Fruit fly (Drosophila melanogaster) whole organism, prepupa: ENCODE measurements around the gene PGAP5.
A peak's percentile ranks its signal among the peaks of the same experiment; 100 is the strongest.

ENCODE experiments used
- Blimp-1 ChIP-seq: fragments of 200-800 bp; sonication (Bioruptor generic); optimal IDR thresholded peaks from 3 replicates; lab custom pipeline; 2017; ENCODE audit warnings: missing biosample characterization, missing genetic modification characterization, mild to moderate bottlenecking, moderate library complexity, missing genetic modification reagents
- CG10669 ChIP-seq: fragments of 200-800 bp; sonication (Bioruptor generic); optimal IDR thresholded peaks from 3 replicates; lab custom pipeline; 2018; ENCODE audit warnings: missing biosample characterization, mild to moderate bottlenecking, missing genetic modification characterization, moderate library complexity
- CG11294 ChIP-seq: fragments of 200-800 bp; sonication (Bioruptor generic); IDR thresholded peaks from 2 replicates; pipeline ENCODE4 v1.3.6; 2022; ENCODE audit warnings: missing biosample characterization, missing genetic modification characterization
- CG11762 ChIP-seq: fragments of 200-800 bp; sonication (Bioruptor generic); optimal IDR thresholded peaks from 3 replicates; lab custom pipeline; 2016; ENCODE audit warnings: missing biosample characterization, missing genetic modification characterization; ENCODE audit not compliant: insufficient read depth
- CG1621 ChIP-seq: fragments of 200-800 bp; sonication (Bioruptor generic); optimal IDR thresholded peaks from 3 replicates; lab custom pipeline; 2018; ENCODE audit warnings: missing biosample characterization, mild to moderate bottlenecking, missing genetic modification characterization
- CG16779 ChIP-seq: fragments of 200-800 bp; sonication (Bioruptor generic); optimal IDR thresholded peaks from 3 replicates; lab custom pipeline; 2017; ENCODE audit warnings: missing biosample characterization, mild to moderate bottlenecking, missing genetic modification characterization
- CG3032 ChIP-seq: fragments of 200-800 bp; optimal IDR thresholded peaks from 2 replicates; lab custom pipeline; 2019; ENCODE audit warnings: missing biosample characterization, mild to moderate bottlenecking, missing genetic modification characterization, moderate library complexity
- CG31627 ChIP-seq: fragments of 200-800 bp; sonication (Bioruptor generic); optimal IDR thresholded peaks from 3 replicates; lab custom pipeline; 2016; ENCODE audit warnings: missing biosample characterization, missing genetic modification characterization
- CG32006 ChIP-seq: fragments of 200-800 bp; sonication (Bioruptor generic); optimal IDR thresholded peaks from 3 replicates; lab custom pipeline; 2017; ENCODE audit warnings: missing biosample characterization, mild to moderate bottlenecking, missing genetic modification characterization
- CG34406 ChIP-seq: fragments of 200-800 bp; sonication (Bioruptor generic); optimal IDR thresholded peaks from 3 replicates; lab custom pipeline; 2016; ENCODE audit warnings: missing biosample characterization, missing genetic modification characterization
- CG4318 ChIP-seq: fragments of 200-800 bp; sonication (Bioruptor generic); optimal IDR thresholded peaks from 3 replicates; lab custom pipeline; 2017; ENCODE audit warnings: missing biosample characterization, mild to moderate bottlenecking, missing genetic modification characterization
- CG6163 ChIP-seq: fragments of 200-800 bp; sonication (Bioruptor generic); IDR thresholded peaks from 3 replicates; pipeline ENCODE4 v1.3.6; 2022; ENCODE audit warnings: missing biosample characterization, missing genetic modification characterization
- CG6276 ChIP-seq: fragments of 200-800 bp; sonication (Bioruptor generic); optimal IDR thresholded peaks from 2 replicates; lab custom pipeline; 2017; ENCODE audit warnings: missing biosample characterization, mild to moderate bottlenecking, missing genetic modification characterization
- CG6808 ChIP-seq: fragments of 200-800 bp; sonication (Bioruptor generic); optimal IDR thresholded peaks from 3 replicates; lab custom pipeline; 2017; ENCODE audit warnings: missing biosample characterization, missing genetic modification characterization, mild to moderate bottlenecking, moderate library complexity, missing genetic modification reagents
- CG6854 ChIP-seq: fragments of 200-800 bp; sonication (Bioruptor generic); optimal IDR thresholded peaks from 2 replicates; lab custom pipeline; 2017; ENCODE audit warnings: missing biosample characterization, mild to moderate bottlenecking, missing genetic modification characterization
- CG8119 ChIP-seq: fragments of 200-800 bp; sonication (Bioruptor generic); IDR thresholded peaks from 3 replicates; pipeline ENCODE4 v1.3.6; 2022; ENCODE audit warnings: missing biosample characterization, missing genetic modification characterization
- CG8319 ChIP-seq: fragments of 200-800 bp; sonication (Bioruptor generic); optimal IDR thresholded peaks from 3 replicates; lab custom pipeline; 2016; ENCODE audit warnings: missing biosample characterization, missing genetic modification characterization
- CG8632 ChIP-seq: fragments of 200-800 bp; sonication (Bioruptor generic); optimal IDR thresholded peaks from 3 replicates; lab custom pipeline; 2016; ENCODE audit warnings: missing biosample characterization, missing genetic modification characterization
- CG9139 ChIP-seq: fragments of 200-800 bp; sonication (Bioruptor generic); optimal IDR thresholded peaks from 3 replicates; lab custom pipeline; 2017; ENCODE audit warnings: missing biosample characterization, mild to moderate bottlenecking, missing genetic modification characterization
- Eip75B ChIP-seq: fragments of 200-800 bp; sonication (Bioruptor generic); optimal IDR thresholded peaks from 3 replicates; lab custom pipeline; 2016; ENCODE audit warnings: missing biosample characterization, missing genetic modification characterization
- Eip78C ChIP-seq: fragments of 200-800 bp; sonication (Bioruptor generic); peaks from one replicate; lab custom pipeline; 2016; ENCODE audit warnings: missing biosample characterization, missing genetic modification characterization
- Eip93F ChIP-seq: fragments of 200-800 bp; sonication (Bioruptor generic); optimal IDR thresholded peaks from 2 replicates; lab custom pipeline; 2016; ENCODE audit warnings: missing biosample characterization, mild to moderate bottlenecking, missing genetic modification characterization
- Ets21C ChIP-seq: fragments of 200-800 bp; sonication (Bioruptor generic); optimal IDR thresholded peaks from 3 replicates; lab custom pipeline; 2016; ENCODE audit warnings: missing biosample characterization, missing genetic modification characterization
- Gug ChIP-seq: fragments of 200-800 bp; sonication (Bioruptor generic); IDR thresholded peaks from 2 replicates; pipeline ENCODE4 v1.3.6; 2022; ENCODE audit warnings: missing biosample characterization, missing genetic modification characterization
- Hr38 ChIP-seq: sonication (Bioruptor generic); optimal IDR thresholded peaks from 2 replicates; lab custom pipeline; 2016; ENCODE audit warnings: missing biosample characterization, missing genetic modification characterization
- Hr39 ChIP-seq: fragments of 200-800 bp; sonication (Bioruptor generic); optimal IDR thresholded peaks from 2 replicates; lab custom pipeline; 2016; ENCODE audit warnings: missing biosample characterization, missing genetic modification characterization
- Hr4 ChIP-seq: fragments of 200-800 bp; sonication (Bioruptor generic); optimal IDR thresholded peaks from 3 replicates; lab custom pipeline; 2016; ENCODE audit warnings: missing biosample characterization, missing genetic modification characterization
- Lpt ChIP-seq: fragments of 200-800 bp; sonication (Bioruptor generic); optimal IDR thresholded peaks from 3 replicates; lab custom pipeline; 2016; ENCODE audit warnings: missing biosample characterization, missing genetic modification characterization
- Met ChIP-seq: fragments of 200-800 bp; sonication (Bioruptor generic); optimal IDR thresholded peaks from 3 replicates; lab custom pipeline; 2016; ENCODE audit warnings: missing biosample characterization, missing genetic modification characterization
- Smox ChIP-seq: fragments of 200-800 bp; sonication (Bioruptor generic); optimal IDR thresholded peaks from 3 replicates; lab custom pipeline; 2016; ENCODE audit warnings: missing biosample characterization, missing genetic modification characterization
- Sox14 ChIP-seq: fragments of 200-800 bp; sonication (Bioruptor generic); optimal IDR thresholded peaks from 3 replicates; lab custom pipeline; 2016; ENCODE audit warnings: missing biosample characterization, missing genetic modification characterization
- Sox15 ChIP-seq: fragments of 200-800 bp; sonication (Bioruptor generic); optimal IDR thresholded peaks from 3 replicates; lab custom pipeline; 2016; ENCODE audit warnings: missing biosample characterization, missing genetic modification characterization
- acj6 ChIP-seq: fragments of 200-800 bp; sonication (Bioruptor generic); optimal IDR thresholded peaks from 3 replicates; lab custom pipeline; 2016; ENCODE audit warnings: missing biosample characterization, missing genetic modification characterization
- dac ChIP-seq: fragments of 200-800 bp; sonication (Bioruptor generic); optimal IDR thresholded peaks from 2 replicates; lab custom pipeline; 2017; ENCODE audit warnings: missing biosample characterization, mild to moderate bottlenecking, missing genetic modification characterization
- dsx ChIP-seq: fragments of 200-800 bp; optimal IDR thresholded peaks from 3 replicates; lab custom pipeline; 2019; ENCODE audit warnings: missing biosample characterization, mild to moderate bottlenecking, missing genetic modification characterization, moderate library complexity; ENCODE audit not compliant: poor library complexity, severe bottlenecking
- eg ChIP-seq: fragments of 200-800 bp; sonication (Bioruptor generic); IDR thresholded peaks from 3 replicates; pipeline ENCODE4 v1.3.6; 2022; ENCODE audit warnings: missing biosample characterization, missing genetic modification characterization
- fd59A ChIP-seq: fragments of 200-800 bp; sonication (Bioruptor generic); optimal IDR thresholded peaks from 2 replicates; lab custom pipeline; 2017; ENCODE audit warnings: missing biosample characterization, mild to moderate bottlenecking, missing genetic modification characterization, missing genetic modification reagents
- fkh ChIP-seq: fragments of 200-800 bp; sonication (Bioruptor generic); optimal IDR thresholded peaks from 3 replicates; lab custom pipeline; 2017; ENCODE audit warnings: missing biosample characterization, mild to moderate bottlenecking, missing genetic modification characterization, moderate library complexity
- lz ChIP-seq: fragments of 200-800 bp; sonication (Bioruptor generic); optimal IDR thresholded peaks from 3 replicates; lab custom pipeline; 2016; ENCODE audit warnings: missing biosample characterization, missing genetic modification characterization
- net ChIP-seq: fragments of 200-800 bp; sonication (Bioruptor generic); optimal IDR thresholded peaks from 3 replicates; lab custom pipeline; 2016; ENCODE audit warnings: missing biosample characterization, missing genetic modification characterization
- pdm3 ChIP-seq: fragments of 200-800 bp; sonication (Bioruptor generic); optimal IDR thresholded peaks from 3 replicates; lab custom pipeline; 2016; ENCODE audit warnings: missing biosample characterization, missing genetic modification characterization
- salr ChIP-seq, 2 experiments: fragments of 200-800 bp; sonication (Bioruptor generic); optimal IDR thresholded peaks; 3 replicates each; lab custom pipeline; 2016 to 2018; ENCODE audit warnings: missing biosample characterization in 2 of 2, missing genetic modification characterization in 2 of 2, mild to moderate bottlenecking in 1 of 2
- spab ChIP-seq: fragments of 200-800 bp; sonication (Bioruptor generic); optimal IDR thresholded peaks from 2 replicates; lab custom pipeline; 2017; ENCODE audit warnings: missing biosample characterization, mild to moderate bottlenecking, missing genetic modification characterization, missing genetic modification reagents
- ss ChIP-seq, 2 experiments: fragments of 200-800 bp; sonication (Bioruptor generic); optimal IDR thresholded peaks; 2 replicates in 1 of 2; 3 replicates in 1 of 2; lab custom pipeline; 2017 to 2018; ENCODE audit warnings: mild to moderate bottlenecking in 2 of 2, missing biosample characterization in 2 of 2, missing genetic modification characterization in 2 of 2, moderate library complexity in 1 of 2
- svp ChIP-seq: fragments of 200-800 bp; sonication (Bioruptor generic); peaks from one replicate; lab custom pipeline; 2016; ENCODE audit warnings: missing biosample characterization, missing genetic modification characterization
- topi ChIP-seq: fragments of 200-800 bp; sonication (Bioruptor generic); optimal IDR thresholded peaks from 3 replicates; lab custom pipeline; 2016; ENCODE audit warnings: missing biosample characterization, missing genetic modification characterization
- vri ChIP-seq: fragments of 200-800 bp; sonication (Bioruptor generic); optimal IDR thresholded peaks from 3 replicates; lab custom pipeline; 2016; ENCODE audit warnings: missing biosample characterization, mild to moderate bottlenecking, missing genetic modification characterization

PGAP5 gene

dm6 chr2L:8211070-8211469, 12.4 kb downstream of the PGAP5 start, which contains the start of gene Ssb-c31a (continued):
- TF ChIP-seq Blimp-1 = no peak
- peak; percentile 50 for TF ChIP-seq Hr4 (GFP tag; lab: Kevin White, UChicago)
- TF ChIP-seq CG8319 (GFP tag; lab: Kevin White, UChicago) = peak; percentile 16
- TF ChIP-seq Gug (GFP tag; lab: Robert Waterston, UW) = no peak; the same call in 1 of the 2 replicates
- peak; percentile 7 for TF ChIP-seq CG11762
- peak; percentile 4 for TF ChIP-seq CG34406
- peak; percentile 47 for TF ChIP-seq Hr39 (GFP tag; lab: Kevin White, UChicago)
- no peak for TF ChIP-seq CG6276 (GFP tag; lab: Kevin White, UChicago)
- no peak for TF ChIP-seq CG1621 (tag; lab: Kevin White, UChicago)
- TF ChIP-seq CG32006 = peak; percentile 5
- TF ChIP-seq Met (GFP tag; lab: Kevin White, UChicago) = peak; percentile 69
- TF ChIP-seq CG4318 (GFP tag; lab: Kevin White, UChicago) = no peak
- peak; percentile 28 for TF ChIP-seq Ets21C (GFP tag; lab: Kevin White, UChicago)
- peak; percentile 66 for TF ChIP-seq svp
- TF ChIP-seq CG6808 (GFP tag; lab: Kevin White, UChicago) = peak; percentile 50
- no peak for TF ChIP-seq eg (GFP tag; lab: Robert Waterston, UW)
- TF ChIP-seq Lpt (GFP tag; lab: Kevin White, UChicago) = no peak
- peak; percentile 87 for TF ChIP-seq Eip78C (GFP tag; lab: Kevin White, UChicago)
- TF ChIP-seq CG8632 (GFP tag; lab: Kevin White, UChicago) = no peak
- no peak for TF ChIP-seq fkh (GFP tag; lab: Kevin White, UChicago)
- 0 out of 3 replicates have a peak, but pooled peaks have one; percentile 22 for TF ChIP-seq CG6163 (GFP tag; lab: Robert Waterston, UW)
- TF ChIP-seq pdm3 (GFP tag; lab: Kevin White, UChicago) = peak; percentile 61
- TF ChIP-seq CG8119 (GFP tag; lab: Robert Waterston, UW) = no peak
- no peak for TF ChIP-seq Eip93F (GFP tag; lab: Kevin White, UChicago)
- TF ChIP-seq CG6854 = no peak
- no peak for TF ChIP-seq Sox15 (GFP tag; lab: Kevin White, UChicago)
- TF ChIP-seq spab (GFP tag; lab: Kevin White, UChicago) = no peak
- TF ChIP-seq net = no peak
- peak; percentile 60 for TF ChIP-seq CG31627 (GFP tag; lab: Kevin White, UChicago)
- peak; percentile 53 for TF ChIP-seq lz (GFP tag; lab: Kevin White, UChicago)
- TF ChIP-seq CG16779 (tag; lab: Kevin White, UChicago) = no peak
- no peak for TF ChIP-seq dac (GFP tag; lab: Kevin White, UChicago)
- TF ChIP-seq salr (GFP tag; optimal IDR thresholded peaks at IDR 0.05; lab: Kevin White, UChicago) = peak in 1 of 2 experiments; percentile 7
- TF ChIP-seq fd59A = no peak
- peak; percentile 65 for TF ChIP-seq Sox14 (GFP tag; lab: Kevin White, UChicago)
- peak; percentile 64 for TF ChIP-seq topi

dm6 chr2L:8212666-8213270, 14.1 kb downstream of the PGAP5 start, which contains the start of the genes CG8372 and CG8360:
Gene CG8372, minus strand, starts transcription at chr2L:8212902.
Gene CG8360, plus strand, starts transcription at chr2L:8212959.
- TF ChIP-seq svp (peak; percentile 100), CG31627 (GFP tag; lab: Kevin White, UChicago) (peak; percentile 100), CG34406 (peak; percentile 99), Lpt (GFP tag; lab: Kevin White, UChicago) (peak; percentile 98), Hr39 (GFP tag; lab: Kevin White, UChicago) (peak; percentile 100), Eip93F (GFP tag; lab: Kevin White, UChicago) (peak; percentile 99), CG8632 (GFP tag; lab: Kevin White, UChicago) (peak; percentile 99), CG11762 (peak; percentile 99), acj6 (GFP tag; lab: Kevin White, UChicago) (peak; percentile 100), eg (GFP tag; lab: Robert Waterston, UW) (peak; percentile 99), CG32006 (peak; percentile 99), Hr38 (GFP tag; lab: Kevin White, UChicago) (peak; percentile 97), Smox (GFP tag; lab: Kevin White, UChicago) (peak; percentile 99), dac (GFP tag; lab: Kevin White, UChicago) (peak; percentile 99), Eip78C (GFP tag; lab: Kevin White, UChicago) (peak; percentile 100), dsx (peak; percentile 97), CG10669 (GFP tag; lab: Kevin White, UChicago) (peak; percentile 99), Eip75B (peak; percentile 99), CG3032 (tag; lab: Kevin White, UChicago) (peak; percentile 99), Sox14 (GFP tag; lab: Kevin White, UChicago) (peak; percentile 100), CG11294 (GFP tag; lab: Robert Waterston, UW) (peak; percentile 99), vri (peak; percentile 99), CG9139 (GFP tag; lab: Kevin White, UChicago) (peak; percentile 98), topi (peak; percentile 99), ss (GFP tag; optimal IDR thresholded peaks at IDR 0.05; lab: Kevin White, UChicago) (peak; percentile 98 to 99), CG6854 (peak; percentile 99)
